Fruit fly (Drosophila melanogaster) whole organism, embryonic: ENCODE measurements around the gene Ir68b.

Experiments used
- Ada2b ChIP-seq: fragments of 200-800 bp; sonication (Bioruptor generic); IDR thresholded peaks from 2 replicates; pipeline ENCODE4 v1.3.6; 2022; ENCODE audit warnings: missing biosample characterization, missing genetic modification characterization
- Bgb ChIP-seq: fragments of 200-800 bp; sonication (Bioruptor generic); IDR thresholded peaks from 2 replicates; pipeline ENCODE4 v1.3.6; 2022; ENCODE audit warnings: missing biosample characterization, missing genetic modification characterization; ENCODE audit not compliant: partially characterized antibody
- CG14050 ChIP-seq: fragments of 200-800 bp; sonication (Bioruptor generic); IDR thresholded peaks from 3 replicates; pipeline ENCODE4 v1.3.6; 2022; ENCODE audit warnings: missing biosample characterization, missing genetic modification characterization
- CG14441 ChIP-seq: fragments of 200-800 bp; sonication (Bioruptor generic); IDR thresholded peaks from 2 replicates; pipeline ENCODE4 v1.3.6; 2022; ENCODE audit warnings: missing biosample characterization, missing genetic modification characterization
- CG15601 ChIP-seq: fragments of 200-800 bp; sonication (Bioruptor generic); optimal IDR thresholded peaks from 3 replicates; lab custom pipeline; 2019; ENCODE audit warnings: missing biosample characterization, mild to moderate bottlenecking, missing genetic modification characterization, moderate library complexity
- CG2116 ChIP-seq: fragments of 200-800 bp; sonication (Bioruptor generic); optimal IDR thresholded peaks from 3 replicates; lab custom pipeline; 2018; ENCODE audit warnings: missing biosample characterization, mild to moderate bottlenecking, missing genetic modification characterization
- CG30403 ChIP-seq: fragments of 200-800 bp; sonication (Bioruptor generic); optimal IDR thresholded peaks from 3 replicates; lab custom pipeline; 2016; ENCODE audit warnings: missing biosample characterization, missing genetic modification characterization
- CG3995 ChIP-seq: fragments of 200-800 bp; sonication (Bioruptor generic); optimal IDR thresholded peaks from 3 replicates; lab custom pipeline; 2016; ENCODE audit warnings: missing biosample characterization, missing genetic modification characterization
- CG42726 ChIP-seq: fragments of 200-800 bp; sonication (Bioruptor generic); IDR thresholded peaks from 2 replicates; pipeline ENCODE4 v1.3.6; 2022; ENCODE audit warnings: missing biosample characterization, missing genetic modification characterization; ENCODE audit not compliant: partially characterized antibody
- CG4360 ChIP-seq: fragments of 200-800 bp; sonication (Bioruptor generic); IDR thresholded peaks from 2 replicates; pipeline ENCODE4 v1.3.6; 2022; ENCODE audit warnings: missing biosample characterization, missing genetic modification characterization
- CG5245 ChIP-seq: fragments of 200-800 bp; sonication (Bioruptor generic); optimal IDR thresholded peaks from 3 replicates; lab custom pipeline; 2016; ENCODE audit warnings: missing biosample characterization, missing genetic modification characterization
- CG6254 ChIP-seq: fragments of 200-800 bp; sonication (Bioruptor generic); optimal IDR thresholded peaks from 3 replicates; lab custom pipeline; 2017; ENCODE audit warnings: mild to moderate bottlenecking, missing biosample characterization, missing genetic modification reagents, missing genetic modification characterization
- CG7271 ChIP-seq: fragments of 200-800 bp; sonication (Bioruptor generic); optimal IDR thresholded peaks from 2 replicates; lab custom pipeline; 2018; ENCODE audit warnings: missing biosample characterization, mild to moderate bottlenecking, missing genetic modification characterization, moderate library complexity
- CG7556 ChIP-seq: fragments of 200-800 bp; sonication (Bioruptor generic); optimal IDR thresholded peaks from 2 replicates; lab custom pipeline; 2017; ENCODE audit warnings: missing biosample characterization, mild to moderate bottlenecking, missing genetic modification characterization
- CG7745 ChIP-seq: fragments of 200-800 bp; sonication (Bioruptor generic); optimal IDR thresholded peaks from 2 replicates; lab custom pipeline; 2018; ENCODE audit warnings: missing biosample characterization, mild to moderate bottlenecking, missing genetic modification characterization, moderate library complexity
- CG7987 ChIP-seq: fragments of 200-800 bp; sonication (Bioruptor generic); optimal IDR thresholded peaks from 2 replicates; lab custom pipeline; 2018; ENCODE audit warnings: missing biosample characterization, mild to moderate bottlenecking, missing genetic modification characterization, moderate library complexity
- Dek ChIP-seq: fragments of 200-800 bp; sonication (Bioruptor generic); optimal IDR thresholded peaks from 3 replicates; lab custom pipeline; 2019; ENCODE audit warnings: missing biosample characterization, mild to moderate bottlenecking, missing genetic modification characterization, moderate library complexity
- Drgx ChIP-seq: fragments of 200-800 bp; sonication (Bioruptor generic); IDR thresholded peaks from 2 replicates; pipeline ENCODE4 v1.3.6; 2022; ENCODE audit warnings: missing biosample characterization, missing genetic modification characterization
- E2f1 ChIP-seq: fragments of 200-800 bp; sonication (Bioruptor generic); IDR thresholded peaks from 2 replicates; pipeline ENCODE4 v1.3.6; 2022; ENCODE audit warnings: missing biosample characterization, missing genetic modification characterization
- Ets97D ChIP-seq: fragments of 200-800 bp; sonication (Bioruptor generic); optimal IDR thresholded peaks from 3 replicates; lab custom pipeline; 2016; ENCODE audit warnings: missing biosample characterization, missing genetic modification characterization
- Fer1 ChIP-seq: fragments of 200-800 bp; sonication (Bioruptor generic); optimal IDR thresholded peaks from 2 replicates; lab custom pipeline; 2017; ENCODE audit warnings: missing biosample characterization, mild to moderate bottlenecking, missing genetic modification characterization
- H15 ChIP-seq: fragments of 200-800 bp; sonication (Bioruptor generic); IDR thresholded peaks from 3 replicates; pipeline ENCODE4 v1.3.6; 2022; ENCODE audit warnings: missing biosample characterization, missing genetic modification characterization
- HLH3B ChIP-seq: fragments of 200-800 bp; sonication (Bioruptor generic); IDR thresholded peaks from 2 replicates; pipeline ENCODE4 v1.3.6; 2022; ENCODE audit warnings: missing biosample characterization, missing genetic modification characterization
- Hmr ChIP-seq: fragments of 200-800 bp; sonication (Bioruptor generic); optimal IDR thresholded peaks from 3 replicates; lab custom pipeline; 2017; ENCODE audit warnings: mild to moderate bottlenecking, missing biosample characterization, missing genetic modification reagents, missing genetic modification characterization
- Kr ChIP-seq: fragments of 200-800 bp; sonication (Bioruptor generic); optimal IDR thresholded peaks from 2 replicates; lab custom pipeline; 2017; ENCODE audit warnings: missing biosample characterization, mild to moderate bottlenecking, missing genetic modification characterization
- Med ChIP-seq: fragments of 200-800 bp; sonication (Bioruptor generic); peaks from one replicate; lab custom pipeline; 2016; ENCODE audit warnings: missing biosample characterization, missing genetic modification characterization, mild to moderate bottlenecking, inconsistent platforms, moderate library complexity
- NC2α ChIP-seq: fragments of 200-800 bp; sonication (Bioruptor generic); optimal IDR thresholded peaks from 2 replicates; lab custom pipeline; 2016; ENCODE audit warnings: missing biosample characterization, missing genetic modification characterization
- Ssrp ChIP-seq: fragments of 200-800 bp; sonication (Bioruptor generic); optimal IDR thresholded peaks from 2 replicates; lab custom pipeline; 2018; ENCODE audit warnings: missing biosample characterization, mild to moderate bottlenecking, missing genetic modification characterization, moderate library complexity
- bbx ChIP-seq: fragments of 200-800 bp; sonication (Bioruptor generic); IDR thresholded peaks from 2 replicates; pipeline ENCODE4 v1.3.6; 2022; ENCODE audit warnings: missing biosample characterization, missing genetic modification characterization; ENCODE audit not compliant: partially characterized antibody
- ci ChIP-seq: fragments of 200-800 bp; sonication (Bioruptor generic); IDR thresholded peaks from 3 replicates; pipeline ENCODE4 v1.3.6; 2022; ENCODE audit warnings: missing biosample characterization, missing genetic modification characterization
- dysf ChIP-seq: fragments of 200-800 bp; sonication (Bioruptor generic); IDR thresholded peaks from 3 replicates; pipeline ENCODE4 v1.3.6; 2022; ENCODE audit warnings: missing biosample characterization, missing genetic modification characterization
- ewg ChIP-seq: fragments of 200-800 bp; sonication (Bioruptor generic); optimal IDR thresholded peaks from 3 replicates; lab custom pipeline; 2017; ENCODE audit warnings: mild to moderate bottlenecking, missing biosample characterization, missing genetic modification reagents, missing genetic modification characterization
- grau ChIP-seq: fragments of 200-800 bp; optimal IDR thresholded peaks from 3 replicates; lab custom pipeline; 2019; ENCODE audit warnings: missing biosample characterization, mild to moderate bottlenecking, missing genetic modification characterization, moderate library complexity
- gt ChIP-seq: fragments of 200-800 bp; sonication (Bioruptor generic); IDR thresholded peaks from 2 replicates; pipeline ENCODE4 v1.3.6; 2022; ENCODE audit warnings: missing biosample characterization, missing genetic modification characterization
- insv ChIP-seq, 2 experiments: fragments of 200-800 bp; sonication (Bioruptor generic); optimal IDR thresholded peaks; 3 replicates each; lab custom pipeline; 2016 to 2018; ENCODE audit warnings: missing biosample characterization in 2 of 2, missing genetic modification characterization in 2 of 2
- ken ChIP-seq: fragments of 200-800 bp; sonication (Bioruptor generic); IDR thresholded peaks from 3 replicates; pipeline ENCODE4 v1.3.6; 2022; ENCODE audit warnings: missing biosample characterization, missing genetic modification characterization
- mam ChIP-seq: fragments of 200-800 bp; sonication (Bioruptor generic); optimal IDR thresholded peaks from 3 replicates; lab custom pipeline; 2016; ENCODE audit warnings: missing biosample characterization, missing genetic modification characterization
- mld ChIP-seq: fragments of 200-800 bp; sonication (Bioruptor generic); IDR thresholded peaks from 3 replicates; pipeline ENCODE4 v1.3.6; 2022; ENCODE audit warnings: missing biosample characterization, missing genetic modification characterization; ENCODE audit not compliant: partially characterized antibody
- nmo ChIP-seq: fragments of 200-800 bp; sonication (Bioruptor generic); optimal IDR thresholded peaks from 2 replicates; lab custom pipeline; 2018; ENCODE audit warnings: missing biosample characterization, mild to moderate bottlenecking, missing genetic modification characterization, moderate library complexity
- prd ChIP-seq, 3 experiments: fragments of >200 bp in 2 of 3; fragments of 200-800 bp in 1 of 3; sonication (Bioruptor generic) in 1 of 3; optimal IDR thresholded peaks in 2 of 3; IDR thresholded peaks in 1 of 3; 2 replicates in 2 of 3; 3 replicates in 1 of 3; pipeline versions ENCODE4 v1.3.6 to Lab custom; 2017 to 2022; ENCODE audit warnings: missing biosample characterization in 1 of 3, missing genetic modification characterization in 1 of 3
- row ChIP-seq: fragments of 200-800 bp; sonication (Bioruptor generic); IDR thresholded peaks from 3 replicates; pipeline ENCODE4 v1.3.6; 2022; ENCODE audit warnings: missing biosample characterization, missing genetic modification characterization
- sc ChIP-seq, 3 experiments: fragments of >200 bp in 2 of 3; fragments of 200-800 bp in 1 of 3; sonication (Bioruptor generic) in 1 of 3; optimal IDR thresholded peaks; 2 replicates in 2 of 3; 3 replicates in 1 of 3; lab custom pipeline; 2017; ENCODE audit warnings: mild to moderate bottlenecking in 1 of 3, missing biosample characterization in 1 of 3, missing genetic modification characterization in 1 of 3, missing genetic modification reagents in 1 of 3
- sens ChIP-seq: fragments of 200-800 bp; sonication (Bioruptor generic); peaks from one replicate; lab custom pipeline; 2016; ENCODE audit warnings: missing biosample characterization, missing genetic modification characterization
- slbo ChIP-seq: fragments of 200-800 bp; sonication (Bioruptor generic); IDR thresholded peaks from 2 replicates; pipeline ENCODE4 v1.3.6; 2022; ENCODE audit warnings: missing biosample characterization, missing genetic modification characterization
- sob ChIP-seq: fragments of 200-800 bp; sonication (Bioruptor generic); IDR thresholded peaks from 2 replicates; pipeline ENCODE4 v1.3.6; 2022; ENCODE audit warnings: missing biosample characterization, missing genetic modification characterization
- sug ChIP-seq: fragments of 200-800 bp; optimal IDR thresholded peaks from 2 replicates; lab custom pipeline; 2019; ENCODE audit warnings: missing biosample characterization, mild to moderate bottlenecking, missing genetic modification characterization, moderate library complexity
- yki ChIP-seq: fragments of >200 bp; optimal IDR thresholded peaks from 3 replicates; lab custom pipeline; 2018
- z ChIP-seq: fragments of 200-800 bp; sonication (Bioruptor generic); IDR thresholded peaks from 3 replicates; pipeline ENCODE4 v1.3.6; 2022; ENCODE audit warnings: missing biosample characterization, missing genetic modification characterization

Gene Ir68b

dm6 chr3L:12163693-12164092 is 36.5 kb upstream of the Ir68b start, which contains the start of gene CG9760 (continued):
- TF ChIP-seq Kr (GFP tag; lab: Kevin White, UChicago) (no peak), yki (no peak), Ada2b (GFP tag; lab: Robert Waterston, UW) (no peak), CG4360 (no peak)

dm6 chr3L:12163082-12163481 is 35.9 kb upstream of the Ir68b start:
- TF ChIP-seq CG7987 (no peak), CG30403 (peak; percentile 11), CG15601 (tag; lab: Kevin White, UChicago) (no peak), CG2116 (no peak), CG7745 (tag; lab: Kevin White, UChicago) (no peak), Ets97D (GFP tag; lab: Kevin White, UChicago) (no peak), grau (tag; lab: Kevin White, UChicago) (peak; percentile 11), CG5245 (GFP tag; lab: Kevin White, UChicago) (no peak), Fer1 (GFP tag; lab: Kevin White, UChicago) (no peak), HLH3B (0 out of 2 replicates have a peak, but pooled peaks have one; percentile 44), slbo (0 out of 2 replicates have a peak, but pooled peaks have one; percentile 18), ewg (GFP tag; lab: Kevin White, UChicago) (no peak), gt (GFP tag; lab: Robert Waterston, UW) (no peak), CG7556 (GFP tag; lab: Kevin White, UChicago) (peak; percentile 31), CG42726 (no peak), dysf (GFP tag; lab: Robert Waterston, UW) (0 out of 3 replicates have a peak, but pooled peaks have one; percentile 20), CG6254 (GFP tag; lab: Kevin White, UChicago) (no peak), Drgx (peak; percentile 18), row (GFP tag; lab: Robert Waterston, UW) (peak; percentile 13; the same call in 1 of the 3 replicates), ken (GFP tag; lab: Robert Waterston, UW) (no peak), z (GFP tag; lab: Robert Waterston, UW) (0 out of 3 replicates have a peak, but pooled peaks have one; percentile 33), CG3995 (GFP tag; lab: Kevin White, UChicago) (no peak), Ssrp (tag; lab: Kevin White, UChicago) (no peak), Dek (tag; lab: Kevin White, UChicago) (no peak), CG7271 (tag; lab: Kevin White, UChicago) (no peak), Bgb (GFP tag; lab: Robert Waterston, UW) (no peak), prd (optimal IDR thresholded peaks at IDR 0.05; lab: Kevin White, UChicago) (no peak), prd (GFP tag; IDR thresholded peaks at IDR 0.05; lab: Robert Waterston, UW) (0 out of 3 replicates have a peak, but pooled peaks have one; percentile 22), mld (GFP tag; lab: Robert Waterston, UW) (no peak), NC2α (no peak), sc (optimal IDR thresholded peaks at IDR 0.05; lab: Kevin White, UChicago) (no peak), sc (GFP tag; optimal IDR thresholded peaks at IDR 0.05; lab: Kevin White, UChicago) (no peak), ci (GFP tag; lab: Robert Waterston, UW) (peak; percentile 46; the same call in 2 of the 3 replicates), CG14050 (peak; percentile 13; the same call in 1 of the 3 replicates), H15 (GFP tag; lab: Robert Waterston, UW) (0 out of 3 replicates have a peak, but pooled peaks have one; percentile 25), CG14441 (GFP tag; lab: Robert Waterston, UW) (0 out of 2 replicates have a peak, but pooled peaks have one; percentile 4), nmo (peak; percentile 41), insv (GFP tag; optimal IDR thresholded peaks at IDR 0.05; lab: Kevin White, UChicago) (no peak), sens (peak; percentile 68), mam (GFP tag; lab: Kevin White, UChicago) (no peak), sob (GFP tag; lab: Robert Waterston, UW) (no peak; the same call in 1 of the 2 replicates), E2f1 (GFP tag; lab: Robert Waterston, UW) (0 out of 2 replicates have a peak, but pooled peaks have one; percentile 6), Hmr (GFP tag; lab: Kevin White, UChicago) (no peak), sug (no peak), bbx (GFP tag; lab: Robert Waterston, UW) (no peak), Med (GFP tag; lab: Kevin White, UChicago) (peak; percentile 49)
